Fruit fly (Drosophila melanogaster) whole organism, embryonic: Measurements from ENCODE around the gene CG31287.
A peak's percentile ranks its signal among the peaks of the same experiment; 100 is the strongest.

Source experiments
- Abd-B ChIP-seq: fragments of 200-800 bp; sonication (Bioruptor generic); optimal IDR thresholded peaks from 2 replicates; lab custom pipeline; 2018; ENCODE audit warnings: missing biosample characterization, mild to moderate bottlenecking, missing genetic modification characterization, moderate library complexity
- Awh ChIP-seq: fragments of 200-800 bp; sonication (Bioruptor generic); IDR thresholded peaks from 2 replicates; pipeline ENCODE4, ENCODE4 v1.3.6; 2022; ENCODE audit warnings: missing biosample characterization, missing genetic modification characterization
- Blimp-1 ChIP-seq: fragments of 200-800 bp; sonication (Bioruptor generic); optimal IDR thresholded peaks from 3 replicates; lab custom pipeline; 2018; ENCODE audit warnings: missing biosample characterization, missing genetic modification characterization, mild to moderate bottlenecking, moderate library complexity, missing genetic modification reagents
- CG10209 ChIP-seq: fragments of 200-800 bp; sonication (Bioruptor generic); optimal IDR thresholded peaks from 3 replicates; lab custom pipeline; 2017; ENCODE audit warnings: missing biosample characterization, mild to moderate bottlenecking, missing genetic modification characterization, missing genetic modification reagents
- CG1024 ChIP-seq: fragments of 200-800 bp; sonication (Bioruptor generic); IDR thresholded peaks from 2 replicates; pipeline ENCODE4 v1.3.6; 2022; ENCODE audit warnings: missing biosample characterization, missing genetic modification characterization
- CG12236 ChIP-seq: fragments of 200-800 bp; sonication (Bioruptor generic); optimal IDR thresholded peaks from 2 replicates; lab custom pipeline; 2016; ENCODE audit warnings: missing biosample characterization, missing genetic modification characterization
- CG13624 ChIP-seq: fragments of 200-800 bp; sonication (Bioruptor generic); optimal IDR thresholded peaks from 2 replicates; lab custom pipeline; 2016; ENCODE audit warnings: missing biosample characterization, missing genetic modification characterization
- CG16779 ChIP-seq: fragments of 200-800 bp; sonication (Bioruptor generic); IDR thresholded peaks from 2 replicates; pipeline ENCODE4 v1.3.6; 2022; ENCODE audit warnings: missing biosample characterization, missing genetic modification characterization
- CG17385 ChIP-seq: fragments of 200-800 bp; sonication (Bioruptor generic); optimal IDR thresholded peaks from 3 replicates; lab custom pipeline; 2018; ENCODE audit warnings: missing biosample characterization, mild to moderate bottlenecking, missing genetic modification characterization
- CG17829 ChIP-seq: fragments of 200-800 bp; optimal IDR thresholded peaks from 2 replicates; lab custom pipeline; 2019; ENCODE audit warnings: missing biosample characterization, mild to moderate bottlenecking, missing genetic modification characterization, moderate library complexity
- CG18262 ChIP-seq: fragments of 200-800 bp; optimal IDR thresholded peaks from 3 replicates; lab custom pipeline; 2019; ENCODE audit warnings: missing biosample characterization, mild to moderate bottlenecking, missing genetic modification characterization, moderate library complexity
- CG2678 ChIP-seq: fragments of 200-800 bp; sonication (Bioruptor generic); optimal IDR thresholded peaks from 3 replicates; lab custom pipeline; 2019; ENCODE audit warnings: missing biosample characterization, mild to moderate bottlenecking, missing genetic modification characterization, moderate library complexity
- CG32532 ChIP-seq: fragments of 200-800 bp; sonication (Bioruptor generic); IDR thresholded peaks from 2 replicates; pipeline ENCODE4 v1.3.6; 2022; ENCODE audit warnings: missing biosample characterization, missing genetic modification characterization
- CG4328 ChIP-seq: fragments of 200-800 bp; sonication (Bioruptor generic); optimal IDR thresholded peaks from 3 replicates; lab custom pipeline; 2017; ENCODE audit warnings: missing biosample characterization, missing genetic modification reagents, missing genetic modification characterization
- CG4707 ChIP-seq: fragments of 200-800 bp; sonication (Bioruptor generic); optimal IDR thresholded peaks from 2 replicates; lab custom pipeline; 2018; ENCODE audit warnings: missing biosample characterization, mild to moderate bottlenecking, missing genetic modification characterization, moderate library complexity
- CG6254 ChIP-seq: fragments of 200-800 bp; sonication (Bioruptor generic); optimal IDR thresholded peaks from 3 replicates; lab custom pipeline; 2017; ENCODE audit warnings: mild to moderate bottlenecking, missing biosample characterization, missing genetic modification reagents, missing genetic modification characterization
- CG6791 ChIP-seq: fragments of 200-800 bp; sonication (Bioruptor generic); IDR thresholded peaks from 3 replicates; pipeline ENCODE4 v1.3.6; 2022; ENCODE audit warnings: missing biosample characterization, missing genetic modification characterization; ENCODE audit not compliant: partially characterized antibody
- CG7839 ChIP-seq: fragments of 200-800 bp; sonication (Bioruptor generic); optimal IDR thresholded peaks from 3 replicates; lab custom pipeline; 2018; ENCODE audit warnings: missing biosample characterization, mild to moderate bottlenecking, missing genetic modification characterization, moderate library complexity
- CG8281 ChIP-seq: fragments of 200-800 bp; sonication (Bioruptor generic); optimal IDR thresholded peaks from 2 replicates; lab custom pipeline; 2018; ENCODE audit warnings: missing biosample characterization, mild to moderate bottlenecking, missing genetic modification characterization, moderate library complexity
- CG9215 ChIP-seq: fragments of 200-800 bp; sonication (Bioruptor generic); IDR thresholded peaks from 2 replicates; pipeline ENCODE4 v1.3.6; 2022; ENCODE audit warnings: missing biosample characterization, missing genetic modification characterization
- CG9797 ChIP-seq: fragments of 200-800 bp; sonication (Bioruptor generic); optimal IDR thresholded peaks from 3 replicates; lab custom pipeline; 2018; ENCODE audit warnings: missing biosample characterization, mild to moderate bottlenecking, missing genetic modification characterization
- CG9817 ChIP-seq: fragments of 200-800 bp; sonication (Bioruptor generic); optimal IDR thresholded peaks from 2 replicates; lab custom pipeline; 2018; ENCODE audit warnings: missing biosample characterization, mild to moderate bottlenecking, missing genetic modification characterization, moderate library complexity
- Dip3 ChIP-seq: fragments of 200-800 bp; sonication (Bioruptor generic); optimal IDR thresholded peaks from 3 replicates; lab custom pipeline; 2016; ENCODE audit warnings: missing biosample characterization, missing genetic modification characterization
- Fer1 ChIP-seq: fragments of 200-800 bp; sonication (Bioruptor generic); optimal IDR thresholded peaks from 2 replicates; lab custom pipeline; 2017; ENCODE audit warnings: missing biosample characterization, mild to moderate bottlenecking, missing genetic modification characterization
- Hr51 ChIP-seq, 2 experiments: fragments of 200-800 bp; sonication (Bioruptor generic); optimal IDR thresholded peaks; 2 replicates in 1 of 2; 3 replicates in 1 of 2; lab custom pipeline; 2016 to 2018; ENCODE audit warnings: missing biosample characterization in 2 of 2, missing genetic modification characterization in 2 of 2, mild to moderate bottlenecking in 1 of 2, moderate library complexity in 1 of 2
- Med ChIP-seq: fragments of 200-800 bp; sonication (Bioruptor generic); peaks from one replicate; lab custom pipeline; 2016; ENCODE audit warnings: missing biosample characterization, missing genetic modification characterization, mild to moderate bottlenecking, inconsistent platforms, moderate library complexity
- Meics ChIP-seq: fragments of 200-800 bp; sonication (Bioruptor generic); optimal IDR thresholded peaks from 2 replicates; lab custom pipeline; 2017; ENCODE audit warnings: missing biosample characterization, mild to moderate bottlenecking, missing genetic modification characterization
- Rfx ChIP-seq: fragments of 200-800 bp; sonication (Bioruptor generic); IDR thresholded peaks from 2 replicates; pipeline ENCODE4 v1.3.6; 2022; ENCODE audit warnings: missing biosample characterization, missing genetic modification characterization
- Ssrp ChIP-seq: fragments of 200-800 bp; sonication (Bioruptor generic); optimal IDR thresholded peaks from 2 replicates; lab custom pipeline; 2018; ENCODE audit warnings: missing biosample characterization, mild to moderate bottlenecking, missing genetic modification characterization, moderate library complexity
- Xrp1 ChIP-seq: fragments of 200-800 bp; sonication (Bioruptor generic); IDR thresholded peaks from 2 replicates; pipeline ENCODE4 v1.3.6; 2022; ENCODE audit warnings: missing biosample characterization, missing genetic modification characterization
- bab2 ChIP-seq: fragments of 200-800 bp; sonication (Bioruptor generic); optimal IDR thresholded peaks from 2 replicates; lab custom pipeline; 2016; ENCODE audit warnings: missing biosample characterization, missing genetic modification characterization
- bowl ChIP-seq: fragments of 200-800 bp; sonication (Bioruptor generic); IDR thresholded peaks from 2 replicates; pipeline ENCODE4 v1.3.6; 2022; ENCODE audit warnings: missing biosample characterization, missing genetic modification characterization
- dysf ChIP-seq: fragments of 200-800 bp; sonication (Bioruptor generic); IDR thresholded peaks from 3 replicates; pipeline ENCODE4 v1.3.6; 2022; ENCODE audit warnings: missing biosample characterization, missing genetic modification characterization
- esg ChIP-seq: fragments of 200-800 bp; sonication (Bioruptor generic); conservative IDR thresholded peaks from 2 replicates; pipeline ENCODE4 v1.3.6; 2022; ENCODE audit warnings: missing biosample characterization, missing genetic modification characterization
- gcm ChIP-seq: fragments of 200-800 bp; sonication (Bioruptor generic); optimal IDR thresholded peaks from 2 replicates; lab custom pipeline; 2019; ENCODE audit warnings: missing biosample characterization, mild to moderate bottlenecking, missing genetic modification characterization, moderate library complexity
- her ChIP-seq: fragments of 200-800 bp; sonication (Bioruptor generic); optimal IDR thresholded peaks from 2 replicates; lab custom pipeline; 2016; ENCODE audit warnings: missing biosample characterization, missing genetic modification characterization
- hkb ChIP-seq, 2 experiments: fragments of 200-800 bp in 1 of 2; fragments of >200 bp in 1 of 2; sonication (Bioruptor generic) in 1 of 2; IDR thresholded peaks in 1 of 2; optimal IDR thresholded peaks in 1 of 2; 2 replicates each; pipeline versions ENCODE4 v1.3.6 to Lab custom; 2017 to 2022; ENCODE audit warnings: missing biosample characterization in 1 of 2, missing genetic modification characterization in 1 of 2
- lbe ChIP-seq: fragments of 200-800 bp; sonication (Bioruptor generic); optimal IDR thresholded peaks from 2 replicates; lab custom pipeline; 2016; ENCODE audit warnings: missing biosample characterization, mild to moderate bottlenecking, missing genetic modification characterization
- pfk ChIP-seq: fragments of 200-800 bp; sonication (Bioruptor generic); optimal IDR thresholded peaks from 2 replicates; lab custom pipeline; 2018; ENCODE audit warnings: missing biosample characterization, mild to moderate bottlenecking, missing genetic modification characterization, moderate library complexity
- prd ChIP-seq, 3 experiments: fragments of >200 bp in 2 of 3; fragments of 200-800 bp in 1 of 3; sonication (Bioruptor generic) in 1 of 3; optimal IDR thresholded peaks in 2 of 3; IDR thresholded peaks in 1 of 3; 2 replicates in 2 of 3; 3 replicates in 1 of 3; pipeline versions ENCODE4 v1.3.6 to Lab custom; 2017 to 2022; ENCODE audit warnings: missing biosample characterization in 1 of 3, missing genetic modification characterization in 1 of 3
- pzg ChIP-seq: fragments of 200-800 bp; sonication (Bioruptor generic); optimal IDR thresholded peaks from 3 replicates; lab custom pipeline; 2018; ENCODE audit warnings: missing biosample characterization, mild to moderate bottlenecking, missing genetic modification characterization, moderate library complexity
- ranshi ChIP-seq: fragments of 200-800 bp; sonication (Bioruptor generic); IDR thresholded peaks from 2 replicates; pipeline ENCODE4 v1.3.6; 2022; ENCODE audit warnings: missing biosample characterization, missing genetic modification characterization
- sens ChIP-seq: fragments of 200-800 bp; sonication (Bioruptor generic); peaks from one replicate; lab custom pipeline; 2016; ENCODE audit warnings: missing biosample characterization, missing genetic modification characterization
- sens-2 ChIP-seq: fragments of 200-800 bp; sonication (Bioruptor generic); IDR thresholded peaks from 2 replicates; pipeline ENCODE4 v1.3.6; 2022; ENCODE audit warnings: missing biosample characterization, missing genetic modification characterization
- sisA ChIP-seq: fragments of 200-800 bp; sonication (Bioruptor generic); IDR thresholded peaks from 2 replicates; pipeline ENCODE4 v1.3.6; 2022; ENCODE audit warnings: missing biosample characterization, missing genetic modification characterization
- tio ChIP-seq: fragments of 200-800 bp; sonication (Bioruptor generic); optimal IDR thresholded peaks from 2 replicates; lab custom pipeline; 2017; ENCODE audit warnings: missing biosample characterization, missing genetic modification characterization, inconsistent platforms
- zfh2 ChIP-seq: fragments of 200-800 bp; sonication (Bioruptor generic); optimal IDR thresholded peaks from 2 replicates; lab custom pipeline; 2016; ENCODE audit warnings: missing biosample characterization, missing genetic modification characterization

Gene CG31287

DNA sequence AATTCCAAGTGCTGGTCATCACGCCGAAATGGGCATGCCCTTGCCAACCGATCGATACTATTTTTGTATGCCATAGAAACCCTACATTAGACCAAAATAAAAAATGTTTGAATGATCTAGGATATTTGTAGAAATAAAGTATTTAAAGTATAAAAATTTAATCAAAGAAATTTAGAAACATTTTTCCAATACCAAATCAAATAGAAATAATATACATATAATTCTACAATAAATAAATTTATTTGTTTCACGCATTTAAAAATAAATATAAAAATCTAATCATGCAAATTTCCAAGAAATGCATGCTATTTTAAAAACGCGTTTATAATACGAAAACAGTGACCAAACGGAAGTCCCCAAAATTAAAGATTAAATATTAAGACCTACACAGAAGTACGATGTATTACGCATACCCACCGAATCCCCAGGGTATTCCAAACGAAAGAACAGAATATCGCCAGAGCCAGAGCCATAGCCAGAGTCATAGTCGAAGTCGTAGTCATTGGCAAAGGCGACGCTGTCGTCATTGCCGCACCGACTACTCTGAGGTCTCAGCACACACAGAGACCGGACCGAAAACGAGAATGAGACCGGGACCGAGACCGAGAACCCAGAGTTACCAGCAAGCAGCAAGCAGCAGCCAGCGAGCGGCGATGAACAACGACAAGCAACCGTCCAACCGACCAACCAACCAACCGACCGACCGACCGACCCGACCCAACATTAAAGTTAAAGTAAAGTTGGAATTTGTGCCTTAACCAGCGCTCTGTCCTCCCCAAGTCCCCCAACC is 5.9 kb downstream of the CG31287 start (continued):
- no peak for TF ChIP-seq pfk (GFP tag; lab: Kevin White, UChicago)
- peak; percentile 31; the same call in 1 of the 2 replicates for TF ChIP-seq CG16779
- TF ChIP-seq CG4328 (GFP tag; lab: Kevin White, UChicago) = no peak
- TF ChIP-seq pzg (GFP tag; lab: Kevin White, UChicago) = no peak
- peak; percentile 26 for TF ChIP-seq CG17385 (GFP tag; lab: Kevin White, UChicago)
- peak; percentile 48 for TF ChIP-seq Abd-B (GFP tag; lab: Kevin White, UChicago)
- TF ChIP-seq CG6791 (GFP tag; lab: Robert Waterston, UW) = 0 out of 3 replicates have a peak, but pooled peaks have one; percentile 29
- peak; percentile 66 for TF ChIP-seq Meics (GFP tag; lab: Kevin White, UChicago)
- TF ChIP-seq Med = peak; percentile 83
- peak; percentile 41 for TF ChIP-seq CG10209 (GFP tag; lab: Kevin White, UChicago)
- no peak for TF ChIP-seq hkb (optimal IDR thresholded peaks at IDR 0.05; lab: Kevin White, UChicago)
- TF ChIP-seq hkb (GFP tag; IDR thresholded peaks at IDR 0.05; lab: Robert Waterston, UW) = 0 out of 2 replicates have a peak, but pooled peaks have one; percentile 24
- TF ChIP-seq CG9215 (GFP tag; lab: Robert Waterston, UW) = no peak
- TF ChIP-seq ranshi (GFP tag; lab: Robert Waterston, UW) = peak; percentile 7; the same call in 1 of the 2 replicates
- no peak for TF ChIP-seq CG4707 (GFP tag; lab: Kevin White, UChicago)
- TF ChIP-seq CG32532 (GFP tag; lab: Robert Waterston, UW) = peak; percentile 57; the same call in 1 of the 2 replicates
- TF ChIP-seq bowl (GFP tag; lab: Robert Waterston, UW) = no peak
- TF ChIP-seq CG2678 (tag; lab: Kevin White, UChicago) = peak; percentile 71
- peak; percentile 80 for TF ChIP-seq CG18262 (tag; lab: Kevin White, UChicago)
- TF ChIP-seq Dip3 = peak; percentile 7
- TF ChIP-seq Blimp-1 (GFP tag; lab: Kevin White, UChicago) = peak; percentile 41
- TF ChIP-seq Fer1 = no peak
- TF ChIP-seq CG9797 (GFP tag; lab: Kevin White, UChicago) = no peak
- TF ChIP-seq sens-2 (GFP tag; lab: Robert Waterston, UW) = peak; percentile 8; the same call in 1 of the 2 replicates
- peak; percentile 6 for TF ChIP-seq gcm (GFP tag; lab: Kevin White, UChicago)
- TF ChIP-seq esg (GFP tag; lab: Robert Waterston, UW) = peak; percentile 41; the same call in 1 of the 2 replicates
- peak; percentile 74 for TF ChIP-seq sens
- TF ChIP-seq her (GFP tag; lab: Kevin White, UChicago) = no peak
- TF ChIP-seq Rfx (GFP tag; lab: Robert Waterston, UW) = peak; percentile 31; the same call in 1 of the 2 replicates
- TF ChIP-seq CG9817 (tag; lab: Kevin White, UChicago) = peak; percentile 4
- peak; percentile 62 for TF ChIP-seq Ssrp (tag; lab: Kevin White, UChicago)
- no peak for TF ChIP-seq zfh2
- peak; percentile 16 for TF ChIP-seq CG13624 (GFP tag; lab: Kevin White, UChicago)
- TF ChIP-seq lbe (GFP tag; lab: Kevin White, UChicago) = peak; percentile 28
- peak; percentile 51 for TF ChIP-seq Xrp1 (GFP tag; lab: Robert Waterston, UW)
- TF ChIP-seq CG1024 (GFP tag; lab: Robert Waterston, UW) = no peak
- no peak for TF ChIP-seq bab2 (GFP tag; lab: Kevin White, UChicago)
- peak; percentile 39; the same call in 1 of the 3 replicates for TF ChIP-seq dysf
- no peak for TF ChIP-seq Awh (GFP tag; lab: Robert Waterston, UW)
- TF ChIP-seq tio (GFP tag; lab: Kevin White, UChicago) = peak; percentile 33
- TF ChIP-seq CG6254 (GFP tag; lab: Kevin White, UChicago) = peak; percentile 8
- peak; percentile 58 for TF ChIP-seq CG17829 (tag; lab: Kevin White, UChicago)
- no peak for TF ChIP-seq prd (optimal IDR thresholded peaks at IDR 0.05; lab: Kevin White, UChicago)
- TF ChIP-seq prd (GFP tag; IDR thresholded peaks at IDR 0.05; lab: Robert Waterston, UW) = peak; percentile 21; the same call in 1 of the 3 replicates
- no peak for TF ChIP-seq CG8281 (tag; lab: Kevin White, UChicago)
- TF ChIP-seq CG7839 (tag; lab: Kevin White, UChicago) = peak; percentile 56
- peak; percentile 3; the same call in 1 of the 2 replicates for TF ChIP-seq sisA (GFP tag; lab: Robert Waterston, UW)
- TF ChIP-seq Hr51 (GFP tag; optimal IDR thresholded peaks at IDR 0.05; lab: Kevin White, UChicago) = peak in 1 of 2 experiments; percentile 64
- TF ChIP-seq CG12236 (GFP tag; lab: Kevin White, UChicago) = no peak
